Worm (Caenorhabditis elegans): ENCODE results near the gene R08D7.4.

R08D7.4 gene

DNA sequence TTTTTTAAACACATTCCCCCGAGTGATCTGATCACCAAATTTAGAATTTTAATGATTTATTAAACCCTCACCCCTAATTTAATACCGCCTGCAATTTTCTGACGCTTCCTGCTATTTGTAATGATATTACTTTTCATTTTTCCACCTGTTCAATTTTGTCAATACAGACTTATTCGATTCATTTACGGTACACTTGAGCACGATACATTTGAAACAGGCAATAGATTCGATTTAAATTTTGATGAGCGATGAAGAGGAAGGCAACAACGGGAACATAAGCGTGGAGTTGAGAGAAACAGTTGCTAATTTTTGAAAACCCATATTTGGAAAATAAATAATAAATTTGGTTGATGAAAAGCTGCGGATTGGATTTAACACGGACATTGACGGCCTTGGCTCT is 33.0 kb downstream of the R08D7.4 start (continued):
- peak; percentile 12 for TF ChIP-seq die-1 (tag; optimal IDR thresholded peaks at IDR 0.05)
- TF ChIP-seq hmg-1.2 (GFP tag; IDR thresholded peaks at IDR 0.05), result peak; percentile 26; the same call in 1 of the 2 replicates
- TF ChIP-seq T07F8.4 (tag; optimal IDR thresholded peaks at IDR 0.05), result no peak
- TF ChIP-seq pha-4 (tag; optimal IDR thresholded peaks at IDR 0.05), result no peak
- no peak for TF ChIP-seq Y67H2A.10 (GFP tag; conservative IDR thresholded peaks at IDR 0.05)
- TF ChIP-seq nhr-90 (tag; optimal IDR thresholded peaks at IDR 0.05), result no peak
- TF ChIP-seq B0035.1 (tag; optimal IDR thresholded peaks at IDR 0.05), result no peak
- no peak for TF ChIP-seq tbp1 (GFP tag; optimal IDR thresholded peaks at IDR 0.05)
- no peak for TF ChIP-seq gei-17 (GFP tag; optimal IDR thresholded peaks at IDR 0.05)
- peak; percentile 5; the same call in 1 of the 2 replicates for TF ChIP-seq hsf-1 (GFP tag; IDR thresholded peaks at IDR 0.05)

DNA sequence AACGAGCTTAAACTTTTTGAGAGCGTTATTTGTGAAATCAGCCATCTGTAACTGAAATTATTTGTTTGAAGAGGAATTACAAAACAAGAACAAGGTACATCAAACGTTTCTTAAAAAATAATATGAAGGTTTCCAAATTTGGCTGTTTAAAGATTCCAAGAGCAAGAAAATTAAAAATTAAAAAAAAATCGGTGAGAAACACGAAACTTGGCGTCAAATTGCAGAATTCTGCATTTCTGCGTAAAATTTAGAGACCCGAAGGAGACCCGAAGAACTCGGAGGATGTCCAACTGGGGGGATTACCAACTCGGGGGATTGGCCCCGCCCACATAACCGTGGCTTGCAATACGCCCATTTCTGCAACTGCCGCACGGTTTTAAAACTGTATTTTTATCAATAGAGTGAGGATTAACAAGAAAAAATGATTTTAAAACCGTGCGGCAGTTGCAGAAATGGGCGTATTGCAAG is 34.2 kb downstream of the R08D7.4 start, which contains the start of gene rab-6.1:
Gene rab-6.1 (minus strand): TSS at position 51 of the 468 bp plus-strand sequence.
- TF ChIP-seq bed-1 (GFP tag; IDR thresholded peaks at IDR 0.05), result 0 out of 2 replicates have a peak, but pooled peaks have one; percentile 24
- TF ChIP-seq ceh-100 (GFP tag; IDR thresholded peaks at IDR 0.05), result peak; percentile 65
- peak; percentile 56 for TF ChIP-seq D2030.7 (GFP tag; IDR thresholded peaks at IDR 0.05)

DNA sequence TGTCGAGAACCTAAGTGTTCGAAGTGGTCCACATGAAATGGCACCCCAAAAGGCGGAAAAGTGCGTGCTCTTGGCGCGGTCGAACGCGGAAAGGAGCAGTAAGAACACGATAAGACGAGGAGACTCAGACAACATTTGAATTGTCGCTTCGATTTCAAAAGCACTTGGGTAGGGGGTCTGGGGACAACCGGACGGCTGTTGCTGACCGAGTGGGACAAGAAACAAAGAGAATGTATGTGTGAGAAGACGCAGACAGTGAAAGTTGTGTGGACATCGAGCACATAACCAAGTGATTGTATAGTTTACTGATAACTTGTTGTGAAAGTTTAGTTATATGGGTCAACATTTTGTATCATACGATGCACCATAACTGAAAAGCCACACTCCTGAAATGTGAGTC is 35.5 kb downstream of the R08D7.4 start:
- TF ChIP-seq attf-3 (GFP tag; conservative IDR thresholded peaks at IDR 0.05) (no peak), attf-5 (GFP tag; optimal IDR thresholded peaks at IDR 0.05) (peak; percentile 29), cebp-1 (GFP tag; IDR thresholded peaks at IDR 0.05) (peak; percentile 46; the same call in 1 of the 2 replicates), cebp-1 (tag; optimal IDR thresholded peaks at IDR 0.05) (no peak), nhr-90 (tag; optimal IDR thresholded peaks at IDR 0.05) (no peak), madf-8 (GFP tag; conservative IDR thresholded peaks at IDR 0.05) (no peak), bed-2 (GFP tag; IDR thresholded peaks at IDR 0.05) (no peak), die-1 (tag; optimal IDR thresholded peaks at IDR 0.05) (no peak), nhr-80 (tag; optimal IDR thresholded peaks at IDR 0.05) (peak; percentile 78)

DNA sequence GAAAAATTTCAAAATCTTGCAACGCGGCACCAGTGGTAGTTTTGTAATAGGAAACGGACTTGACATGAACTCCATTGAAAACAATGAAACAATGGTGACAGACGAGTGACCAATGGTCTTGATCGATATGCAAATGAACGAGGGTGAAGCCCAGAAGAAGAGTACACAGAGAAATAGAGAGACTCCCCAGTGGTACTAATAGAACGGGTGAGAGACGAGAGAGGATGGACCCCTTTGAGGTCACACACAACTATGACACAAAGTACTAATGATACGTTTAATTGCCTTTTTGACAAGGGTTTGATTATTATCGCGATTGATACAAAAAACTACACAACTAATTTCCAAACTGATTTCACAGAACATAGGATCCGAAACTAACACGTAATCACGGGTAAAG is 38.4 kb downstream of the R08D7.4 start, which contains the start of gene F59B2.8:
Gene F59B2.8 (minus strand): TSS at position 151 of the 400 bp plus-strand sequence.
- TF ChIP-seq let-607 (tag; optimal IDR thresholded peaks at IDR 0.05) (no peak), unc-130 (GFP tag; optimal IDR thresholded peaks at IDR 0.05) (no peak), nfya-1 (tag; optimal IDR thresholded peaks at IDR 0.05; ENCODE audit: borderline replicate concordance, insufficient read depth) (no peak), cebp-2 (GFP tag; IDR thresholded peaks at IDR 0.05) (no peak), fkh-3 (tag; optimal IDR thresholded peaks at IDR 0.05) (no peak), F33H1.4 (GFP tag; IDR thresholded peaks at IDR 0.05) (no peak), B0019.2 (GFP tag; conservative IDR thresholded peaks at IDR 0.05) (no peak), dox-1 (GFP tag; IDR thresholded peaks at IDR 0.05) (no peak), madf-6 (GFP tag; IDR thresholded peaks at IDR 0.05) (no peak), snpc-1.1 (tag; optimal IDR thresholded peaks at IDR 0.05; ENCODE audit: insufficient read depth) (no peak), hsf-1 (GFP tag; IDR thresholded peaks at IDR 0.05) (no peak), mxl-1 (tag; optimal IDR thresholded peaks at IDR 0.05) (no peak), hrde-1 (tag; optimal IDR thresholded peaks at IDR 0.05; ENCODE audit: borderline replicate concordance) (no peak), F22D6.2 (tag; optimal IDR thresholded peaks at IDR 0.05) (no peak), snpc-3.4 (tag; optimal IDR thresholded peaks at IDR 0.05) (no peak), sea-2 (GFP tag; IDR thresholded peaks at IDR 0.05) (no peak)

Data from whole organism, young adult.